Worm (Caenorhabditis elegans) whole organism, L2 larva: ENCODE measurements around the gene clc-32.

Experiments used
- lin-13 ChIP-seq: fragments of 150-350 bp; optimal IDR thresholded peaks from 2 replicates; lab custom pipeline; 2014; ENCODE audit warnings: missing biosample characterization, missing genetic modification reagents, missing genetic modification characterization
- lin-39 ChIP-seq: fragments of 150-350 bp; optimal IDR thresholded peaks from 2 replicates; lab custom pipeline; 2014; ENCODE audit warnings: missing biosample characterization, missing genetic modification reagents, missing genetic modification characterization
- mab-5 ChIP-seq: fragments of 150-350 bp; optimal IDR thresholded peaks from 2 replicates; lab custom pipeline; 2014; ENCODE audit warnings: missing biosample characterization, missing genetic modification characterization
- mdl-1 ChIP-seq, 2 experiments: fragments of 150-350 bp in 1 of 2; sonication (generic microtip) in 1 of 2; optimal IDR thresholded peaks; 2 replicates each; lab custom pipeline; 2017; ENCODE audit warnings: missing biosample characterization in 2 of 2, missing genetic modification characterization in 2 of 2
- unc-39 ChIP-seq: fragments of 150-350 bp; optimal IDR thresholded peaks from 2 replicates; lab custom pipeline; 2014; ENCODE audit warnings: missing biosample characterization, missing genetic modification characterization
- ztf-11 ChIP-seq: sonication (generic microtip); optimal IDR thresholded peaks from 2 replicates; lab custom pipeline; 2017; ENCODE audit warnings: missing biosample characterization, missing genetic modification characterization

DNA sequence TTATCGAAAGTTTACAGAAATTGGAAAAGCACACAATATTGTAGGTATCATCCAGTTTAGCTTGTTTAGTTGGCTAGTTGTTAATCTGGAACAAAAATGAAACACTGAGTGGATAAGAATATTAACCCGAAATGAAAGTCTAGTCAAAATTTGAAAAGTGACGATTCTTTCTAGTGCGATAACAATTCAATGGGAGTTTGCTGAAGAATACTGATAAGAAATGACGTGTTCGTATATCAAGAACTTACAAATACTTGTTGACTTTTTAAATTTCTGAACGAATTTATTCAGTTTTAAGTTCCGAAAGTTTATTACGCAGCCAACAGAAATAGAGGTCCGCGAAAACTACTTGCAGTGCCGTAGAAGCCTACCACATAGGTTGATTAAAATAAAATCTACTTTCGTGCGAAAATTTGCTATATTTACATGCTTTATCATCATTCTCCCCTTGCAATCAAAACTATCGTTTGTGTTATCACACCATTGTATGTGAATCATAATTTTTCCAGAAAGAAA lies 2.2 kb upstream of the clc-32 start, which contains the start of gene fbxa-88:
- TF ChIP-seq mdl-1 (tag; optimal IDR thresholded peaks at IDR 0.05; lab: Kevin White, UChicago) (no peak), lin-13 (GFP tag; lab: Kevin White, UChicago) (no peak), unc-39 (no peak), ztf-11 (tag; lab: Kevin White, UChicago) (no peak), mab-5 (no peak), lin-39 (tag; lab: Kevin White, UChicago) (no peak)
